Worm (Caenorhabditis elegans) whole organism, L3 larva: ENCODE measurements around the gene oma-2.

ENCODE experiments used
- R02D3.7 ChIP-seq: fragments of 150-350 bp; optimal IDR thresholded peaks from 2 replicates; lab custom pipeline; 2014; ENCODE audit warnings: missing biosample characterization, missing genetic modification characterization
- ama-1 ChIP-seq: fragments of 150-350 bp; optimal IDR thresholded peaks from 2 replicates; lab custom pipeline; 2018
- ceh-82 ChIP-seq: fragments of 150-350 bp; optimal IDR thresholded peaks from 2 replicates; lab custom pipeline; 2014; ENCODE audit warnings: missing biosample characterization, missing genetic modification characterization
- elt-1 ChIP-seq: fragments of 150-350 bp; optimal IDR thresholded peaks from 2 replicates; lab custom pipeline; 2014; ENCODE audit warnings: missing biosample characterization, missing genetic modification characterization
- lin-39 ChIP-seq: fragments of 150-350 bp; optimal IDR thresholded peaks from 2 replicates; lab custom pipeline; 2018; ENCODE audit warnings: missing biosample characterization, missing genetic modification reagents, missing genetic modification characterization
- mdl-1 ChIP-seq: fragments of 150-350 bp; optimal IDR thresholded peaks from 2 replicates; lab custom pipeline; 2014; ENCODE audit warnings: missing biosample characterization, missing genetic modification characterization
- snpc-4 ChIP-seq: fragments of 150-350 bp; optimal IDR thresholded peaks from 2 replicates; lab custom pipeline; 2014; ENCODE audit warnings: missing biosample characterization, missing genetic modification characterization

DNA sequence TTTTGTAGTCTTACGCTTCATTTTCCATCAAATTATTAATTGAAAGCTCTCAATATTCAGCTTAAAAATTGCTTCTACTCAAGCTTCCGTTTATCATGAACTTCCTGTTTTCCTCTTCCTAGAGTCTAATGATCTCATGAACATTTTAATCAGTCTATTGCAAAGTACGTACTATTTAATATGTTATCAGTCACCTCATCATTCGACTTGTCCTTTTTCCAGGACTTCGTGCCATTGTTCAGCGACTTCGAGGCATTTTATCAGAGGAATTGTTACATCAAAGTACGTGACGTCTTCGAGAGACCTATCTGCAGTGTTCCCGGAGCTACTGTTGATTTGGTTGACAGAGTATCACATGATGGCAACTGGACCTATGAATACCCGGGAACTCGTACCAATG lies 9.5 kb upstream of the oma-2 start:
- TF ChIP-seq snpc-4 (tag; lab: Kevin White, UChicago) (no peak), ama-1 (lab: Kevin White, UChicago) (no peak), lin-39 (tag; lab: Kevin White, UChicago) (no peak), mdl-1 (tag; lab: Kevin White, UChicago) (no peak), ceh-82 (tag; lab: Kevin White, UChicago) (no peak), elt-1 (no peak), R02D3.7 (no peak)
